Worm (Caenorhabditis elegans) whole organism, L1 larva: ENCODE measurements around the gene srh-47.

Experiments
- C16A3.4 ChIP-seq: fragments of 150-350 bp; optimal IDR thresholded peaks from 2 replicates; lab custom pipeline; 2014; ENCODE audit warnings: missing biosample characterization, missing genetic modification characterization
- alr-1 ChIP-seq: fragments of 200-800 bp; sonication (Bioruptor generic); optimal IDR thresholded peaks from 2 replicates; lab custom pipeline; 2018; ENCODE audit warnings: borderline replicate concordance, mild to moderate bottlenecking, missing genetic modification characterization, missing compliant biosample characterization
- ama-1 ChIP-seq: fragments of 150-350 bp; optimal IDR thresholded peaks from 2 replicates; lab custom pipeline; 2014
- ceh-82 ChIP-seq, 3 experiments: fragments of 150-350 bp in 1 of 3; sonication (generic microtip) in 2 of 3; optimal IDR thresholded peaks; 2 replicates each; lab custom pipeline; 2014 to 2017; ENCODE audit warnings: missing biosample characterization in 3 of 3, missing genetic modification characterization in 3 of 3
- ceh-90 ChIP-seq: sonication (generic microtip); optimal IDR thresholded peaks from 2 replicates; lab custom pipeline; 2016; ENCODE audit warnings: missing genetic modification characterization, missing compliant biosample characterization
- dpl-1 ChIP-seq, 3 experiments: fragments of 150-350 bp in 2 of 3; sonication (generic microtip) in 1 of 3; optimal IDR thresholded peaks; 2 replicates each; lab custom pipeline; 2014 to 2017; ENCODE audit warnings: missing biosample characterization in 3 of 3, missing genetic modification characterization in 3 of 3, missing genetic modification reagents in 3 of 3
- efl-1 ChIP-seq, 4 experiments: fragments of 150-350 bp; optimal IDR thresholded peaks in 3 of 4; peaks in 1 of 4; 1 replicate in 1 of 4; 2 replicates in 3 of 4; lab custom pipeline; 2014; ENCODE audit warnings: missing biosample characterization in 2 of 4, missing genetic modification characterization in 2 of 4, missing genetic modification reagents in 2 of 4
- egl-13 ChIP-seq: sonication (generic microtip); optimal IDR thresholded peaks from 2 replicates; lab custom pipeline; 2016; ENCODE audit warnings: missing genotype, missing genetic modification reagents, missing genetic modification characterization, missing compliant biosample characterization
- elt-3 ChIP-seq, 6 experiments: fragments of 150-350 bp in 1 of 6; sonication (generic microtip); optimal IDR thresholded peaks; 2 replicates each; lab custom pipeline; 2017 to 2018; ENCODE audit warnings: missing biosample characterization in 6 of 6, missing genetic modification characterization in 6 of 6, inconsistent platforms in 1 of 6
- fkh-10 ChIP-seq: sonication (generic microtip); optimal IDR thresholded peaks from 2 replicates; lab custom pipeline; 2017; ENCODE audit warnings: missing biosample characterization, missing genetic modification reagents, missing genetic modification characterization
- fkh-4 ChIP-seq: sonication (generic microtip); optimal IDR thresholded peaks from 2 replicates; lab custom pipeline; 2016; ENCODE audit warnings: missing compliant biosample characterization, missing genetic modification characterization, borderline replicate concordance
- hlh-17 ChIP-seq: fragments of 200-800 bp; sonication (Bioruptor generic); optimal IDR thresholded peaks from 2 replicates; lab custom pipeline; 2018; ENCODE audit warnings: missing genetic modification characterization, mild to moderate bottlenecking, missing compliant biosample characterization, moderate library complexity, borderline replicate concordance
- hpl-2 ChIP-seq: fragments of 150-350 bp; optimal IDR thresholded peaks from 2 replicates; lab custom pipeline; 2014; ENCODE audit warnings: missing biosample characterization, missing genetic modification reagents, missing genetic modification characterization
- lin-13 ChIP-seq: fragments of 150-350 bp; optimal IDR thresholded peaks from 2 replicates; lab custom pipeline; 2014; ENCODE audit warnings: missing biosample characterization, missing genetic modification reagents, missing genetic modification characterization
- lin-15B ChIP-seq: fragments of 150-350 bp; sonication (generic microtip); optimal IDR thresholded peaks from 3 replicates; lab custom pipeline; 2014; ENCODE audit warnings: missing biosample characterization, missing genetic modification characterization
- lin-39 ChIP-seq: fragments of 150-350 bp; optimal IDR thresholded peaks from 2 replicates; lab custom pipeline; 2014; ENCODE audit warnings: missing biosample characterization, missing genetic modification reagents, missing genetic modification characterization
- lir-3 ChIP-seq: sonication (generic microtip); optimal IDR thresholded peaks from 2 replicates; lab custom pipeline; 2016; ENCODE audit warnings: mild to moderate bottlenecking, missing genetic modification characterization, moderate library complexity, missing compliant biosample characterization; ENCODE audit not compliant: poor library complexity
- lsy-2 ChIP-seq, 2 experiments: fragments of 150-350 bp; optimal IDR thresholded peaks; 2 replicates each; lab custom pipeline; 2014; ENCODE audit warnings: missing biosample characterization in 2 of 2, missing genetic modification characterization in 2 of 2
- mab-9 ChIP-seq: fragments of 200-800 bp; sonication (Bioruptor generic); IDR thresholded peaks from 2 replicates; pipeline ENCODE4 v1.3.6; 2022; ENCODE audit warnings: missing genetic modification reagents, missing genetic modification characterization, missing compliant biosample characterization
- mef-2 ChIP-seq: fragments of 150-350 bp; optimal IDR thresholded peaks from 2 replicates; lab custom pipeline; 2014; ENCODE audit warnings: missing biosample characterization, missing genetic modification characterization
- nhr-11 ChIP-seq: fragments of 150-350 bp; optimal IDR thresholded peaks from 2 replicates; lab custom pipeline; 2014; ENCODE audit warnings: missing biosample characterization, missing genetic modification characterization
- nhr-12 ChIP-seq: sonication (generic microtip); optimal IDR thresholded peaks from 2 replicates; lab custom pipeline; 2017; ENCODE audit warnings: missing biosample characterization, missing genetic modification characterization
- nhr-19 ChIP-seq: fragments of 200-800 bp; sonication (Bioruptor generic); conservative IDR thresholded peaks from 2 replicates; pipeline ENCODE4 v1.3.6; 2022; ENCODE audit warnings: missing genetic modification characterization, missing compliant biosample characterization
- nhr-20 ChIP-seq: sonication (generic microtip); optimal IDR thresholded peaks from 2 replicates; lab custom pipeline; 2016; ENCODE audit warnings: mild to moderate bottlenecking, missing genetic modification characterization, missing compliant biosample characterization
- nhr-237 ChIP-seq: fragments of 150-350 bp; optimal IDR thresholded peaks from 2 replicates; lab custom pipeline; 2014; ENCODE audit warnings: missing biosample characterization, missing genetic modification characterization
- nhr-28 ChIP-seq: fragments of 150-350 bp; optimal IDR thresholded peaks from 2 replicates; lab custom pipeline; 2014; ENCODE audit warnings: missing biosample characterization, missing genetic modification characterization
- nhr-71 ChIP-seq: sonication (generic microtip); optimal IDR thresholded peaks from 2 replicates; lab custom pipeline; 2016; ENCODE audit warnings: mild to moderate bottlenecking, missing genetic modification characterization, moderate library complexity, missing compliant biosample characterization
- nhr-76 ChIP-seq: sonication (generic microtip); optimal IDR thresholded peaks from 2 replicates; lab custom pipeline; 2017; ENCODE audit warnings: missing biosample characterization, missing genetic modification characterization
- nhr-84 ChIP-seq: sonication (generic microtip); optimal IDR thresholded peaks from 2 replicates; lab custom pipeline; 2017; ENCODE audit warnings: missing biosample characterization, missing genetic modification characterization
- nhr-90 ChIP-seq: sonication (generic microtip); optimal IDR thresholded peaks from 2 replicates; lab custom pipeline; 2016; ENCODE audit warnings: mild to moderate bottlenecking, missing genetic modification characterization, missing compliant biosample characterization; ENCODE audit not compliant: poor library complexity
- skn-1 ChIP-seq: fragments of 150-350 bp; optimal IDR thresholded peaks from 2 replicates; lab custom pipeline; 2014; ENCODE audit warnings: missing biosample characterization, missing genetic modification characterization
- snpc-4 ChIP-seq: fragments of 150-350 bp; optimal IDR thresholded peaks from 2 replicates; lab custom pipeline; 2014; ENCODE audit warnings: missing biosample characterization, missing genetic modification characterization
- snu-23 ChIP-seq: sonication (generic microtip); optimal IDR thresholded peaks from 2 replicates; lab custom pipeline; 2016; ENCODE audit warnings: missing genetic modification characterization, missing compliant biosample characterization
- sptf-1 ChIP-seq: fragments of 150-350 bp; optimal IDR thresholded peaks from 2 replicates; lab custom pipeline; 2014; ENCODE audit warnings: missing biosample characterization, missing genetic modification characterization
- sup-37 ChIP-seq: fragments of 200-800 bp; sonication (Bioruptor generic); optimal IDR thresholded peaks from 2 replicates; lab custom pipeline; 2018; ENCODE audit warnings: mild to moderate bottlenecking, missing genetic modification characterization, missing compliant biosample characterization
- swsn-7 ChIP-seq: sonication (generic microtip); optimal IDR thresholded peaks from 2 replicates; lab custom pipeline; 2016; ENCODE audit warnings: missing genetic modification characterization, missing compliant biosample characterization
- tbx-2 ChIP-seq: sonication (generic microtip); optimal IDR thresholded peaks from 2 replicates; lab custom pipeline; 2016; ENCODE audit warnings: missing genetic modification characterization, missing compliant biosample characterization
- unc-130 ChIP-seq: fragments of 150-350 bp; optimal IDR thresholded peaks from 2 replicates; lab custom pipeline; 2017; ENCODE audit warnings: missing biosample characterization, missing genetic modification characterization, inconsistent platforms
- unc-30 ChIP-seq: sonication (generic microtip); optimal IDR thresholded peaks from 2 replicates; lab custom pipeline; 2017; ENCODE audit warnings: missing biosample characterization, missing genetic modification characterization
- unc-62 ChIP-seq: fragments of 150-350 bp; optimal IDR thresholded peaks from 2 replicates; lab custom pipeline; 2014; ENCODE audit warnings: missing biosample characterization, missing genetic modification reagents, missing genetic modification characterization
- unc-86 ChIP-seq: sonication (generic microtip); optimal IDR thresholded peaks from 2 replicates; lab custom pipeline; 2016; ENCODE audit warnings: missing genetic modification characterization, missing compliant biosample characterization
- xbp-1 ChIP-seq: sonication (generic microtip); optimal IDR thresholded peaks from 2 replicates; lab custom pipeline; 2016; ENCODE audit warnings: missing genetic modification characterization, missing compliant biosample characterization
- zip-4 ChIP-seq: fragments of 200-800 bp; sonication (Bioruptor generic); optimal IDR thresholded peaks from 2 replicates; lab custom pipeline; 2018; ENCODE audit warnings: mild to moderate bottlenecking, missing genetic modification characterization, moderate library complexity, missing compliant biosample characterization
- ztf-11 ChIP-seq, 2 experiments: sonication (generic microtip); optimal IDR thresholded peaks; 2 replicates each; lab custom pipeline; 2016 to 2017; ENCODE audit warnings: missing genetic modification characterization in 2 of 2, missing biosample characterization in 1 of 2, missing compliant biosample characterization in 1 of 2

srh-47 gene

ce11 chrV:11258896-11259295, 41.5 kb downstream of the srh-47 start, which contains the start of gene lgc-36:
TSS of gene lgc-36 (minus strand) at chrV:11258996.
- TF ChIP-seq unc-62 (no peak), ama-1 (lab: Kevin White, UChicago) (no peak), nhr-19 (GFP tag; lab: Robert Waterston, UW) (no peak), ceh-90 (tag; lab: Kevin White, UChicago) (no peak), snu-23 (GFP tag; lab: Kevin White, UChicago) (no peak), fkh-10 (no peak), alr-1 (tag; lab: Kevin White, UChicago) (no peak), hpl-2 (GFP tag; lab: Kevin White, UChicago) (no peak), ztf-11 (tag; optimal IDR thresholded peaks at IDR 0.05; lab: Kevin White, UChicago) (no peak), elt-3 (tag; optimal IDR thresholded peaks at IDR 0.05; lab: Kevin White, UChicago) (no peak), mab-9 (no peak), nhr-28 (tag; lab: Kevin White, UChicago) (no peak), nhr-90 (no peak), lin-39 (tag; lab: Kevin White, UChicago) (no peak), nhr-12 (no peak), hlh-17 (GFP tag; lab: Kevin White, UChicago) (no peak), unc-30 (tag; lab: Kevin White, UChicago) (no peak), lin-13 (no peak), efl-1 (optimal IDR thresholded peaks at IDR 0.05; lab: Kevin White, UChicago) (no peak), efl-1 (GFP tag; optimal IDR thresholded peaks at IDR 0.05 in 1 of 2; lab: Kevin White, UChicago) (no peak), lin-15B (tag; lab: Kevin White, UChicago) (no peak)
- TF ChIP-seq, all 84 proteins: peak for 0

DNA sequence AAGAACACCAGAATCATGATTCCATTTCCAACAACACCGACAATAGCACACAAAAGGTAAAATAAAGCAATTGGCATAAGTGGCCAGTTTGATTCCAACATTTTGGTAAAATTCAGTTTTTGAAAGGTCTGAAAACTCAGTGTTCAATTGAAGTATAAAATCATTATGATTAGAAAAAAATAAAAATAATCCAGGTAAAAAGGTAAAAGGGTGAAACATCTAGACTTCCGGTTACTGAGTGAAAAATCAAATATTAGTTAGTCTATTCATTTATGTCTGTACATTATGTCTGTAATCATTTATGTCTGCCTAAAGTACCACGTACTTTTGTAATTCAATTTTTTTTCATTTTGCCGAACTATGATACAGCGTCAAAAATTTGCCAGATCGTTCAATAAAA, 45.5 kb downstream of the srh-47 start, which contains the start of gene srsx-31:
srsx-31 (minus strand) TSS at position 101 of the 400 bp plus-strand sequence.
- TF ChIP-seq swsn-7 (tag; lab: Kevin White, UChicago) (no peak), lir-3 (tag; lab: Kevin White, UChicago) (no peak), ceh-82 (tag; optimal IDR thresholded peaks at IDR 0.05; lab: Kevin White, UChicago) (no peak), mab-9 (no peak), fkh-10 (no peak), nhr-90 (no peak), sptf-1 (tag; lab: Kevin White, UChicago) (no peak), snpc-4 (tag; lab: Kevin White, UChicago) (no peak), alr-1 (tag; lab: Kevin White, UChicago) (no peak), skn-1 (tag; lab: Kevin White, UChicago) (no peak), tbx-2 (no peak), egl-13 (no peak), xbp-1 (tag; lab: Kevin White, UChicago) (no peak), lin-13 (no peak), hlh-17 (GFP tag; lab: Kevin White, UChicago) (no peak), lsy-2 (tag; optimal IDR thresholded peaks at IDR 0.05; lab: Kevin White, UChicago) (no peak)

DNA sequence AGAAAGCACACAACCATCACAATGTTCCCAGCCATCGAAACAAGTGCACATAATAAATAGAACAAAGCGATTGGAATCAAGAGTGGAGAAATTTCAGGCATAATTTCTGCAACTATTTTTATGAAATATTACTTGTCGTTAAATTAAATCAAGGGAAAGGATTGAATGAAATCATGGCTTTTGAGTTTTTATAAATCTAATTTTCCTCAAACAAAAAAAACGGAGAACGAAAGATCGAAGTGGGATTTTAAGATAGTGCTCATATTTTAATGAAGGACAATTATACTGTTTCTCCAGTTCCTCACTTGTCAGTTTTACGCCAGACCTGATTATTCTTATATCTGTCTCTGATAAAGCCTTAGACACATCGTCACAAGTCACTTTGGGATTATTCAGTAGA, 48.0 kb downstream of the srh-47 start, which contains the start of gene srsx-33:
srsx-33 (minus strand) TSS at position 101 of the 400 bp plus-strand sequence.
- no peak for TF ChIP-seq dpl-1 (GFP tag; optimal IDR thresholded peaks at IDR 0.05; lab: Kevin White, UChicago)
- no peak for TF ChIP-seq nhr-20 (tag; lab: Kevin White, UChicago)
- TF ChIP-seq efl-1 (optimal IDR thresholded peaks at IDR 0.05; lab: Kevin White, UChicago) = no peak
- peak in 1 of 2 experiments; percentile 9 for TF ChIP-seq efl-1 (GFP tag; optimal IDR thresholded peaks at IDR 0.05 in 1 of 2; lab: Kevin White, UChicago)
- no peak for TF ChIP-seq nhr-28 (tag; lab: Kevin White, UChicago)
- no peak for TF ChIP-seq sup-37 (GFP tag; lab: Kevin White, UChicago)
- TF ChIP-seq, all 84 proteins: peak for 1

DNA sequence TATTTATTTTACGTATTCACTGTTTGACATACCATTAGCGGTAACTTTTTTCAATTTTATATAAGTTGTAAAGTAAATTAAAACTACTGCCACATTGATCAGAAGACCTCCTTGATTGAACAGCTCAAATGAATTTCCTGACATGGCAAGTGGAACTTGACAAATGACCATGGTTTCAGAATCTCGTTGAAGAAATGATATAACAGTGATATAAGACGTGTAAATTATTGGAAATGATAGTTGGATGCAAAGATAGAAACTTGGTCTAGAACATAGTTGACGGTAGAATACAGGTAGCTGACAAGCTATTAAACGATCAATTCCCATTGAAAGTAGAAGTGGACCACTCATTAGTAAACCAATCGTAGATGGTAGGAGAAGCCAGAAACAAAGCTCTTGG, 48.6 kb downstream of the srh-47 start:
- TF ChIP-seq sup-37 (GFP tag; lab: Kevin White, UChicago) (no peak), unc-130 (no peak), C16A3.4 (tag; lab: Kevin White, UChicago) (no peak), nhr-237 (no peak), lsy-2 (tag; optimal IDR thresholded peaks at IDR 0.05; lab: Kevin White, UChicago) (no peak), mef-2 (tag; lab: Kevin White, UChicago) (no peak), zip-4 (no peak), nhr-12 (no peak), ceh-82 (tag; optimal IDR thresholded peaks at IDR 0.05; lab: Kevin White, UChicago) (no peak), nhr-11 (no peak), nhr-71 (tag; lab: Kevin White, UChicago) (no peak), nhr-76 (tag; lab: Kevin White, UChicago) (no peak), fkh-10 (no peak), nhr-84 (no peak), unc-86 (tag; lab: Kevin White, UChicago) (no peak), mab-9 (no peak), fkh-4 (tag; lab: Kevin White, UChicago) (no peak)
